Worm (Caenorhabditis elegans): Measurements from ENCODE around the gene npr-28.

- TF ChIP-seq elt-1 (tag; optimal IDR thresholded peaks at IDR 0.05) (no peak), egl-5 (tag; optimal IDR thresholded peaks at IDR 0.05) (no peak), ztf-11 (tag; optimal IDR thresholded peaks at IDR 0.05) (no peak), pqm-1 (tag; optimal IDR thresholded peaks at IDR 0.05) (no peak), fkh-10 (GFP tag; optimal IDR thresholded peaks at IDR 0.05) (no peak), nhr-28 (tag; optimal IDR thresholded peaks at IDR 0.05) (no peak), ama-1 (optimal IDR thresholded peaks at IDR 0.05) (no peak), skn-1 (tag; optimal IDR thresholded peaks at IDR 0.05) (no peak), snpc-4 (tag; optimal IDR thresholded peaks at IDR 0.05) (no peak), elt-3 (tag; optimal IDR thresholded peaks at IDR 0.05) (no peak), ztf-4 (tag; optimal IDR thresholded peaks at IDR 0.05) (no peak), nhr-25 (tag; optimal IDR thresholded peaks at IDR 0.05) (no peak)
Observed at ce11 chrX:8318950-8319349, 31.9 kb downstream of the npr-28 start, which contains the start of gene srh-11.

Data from whole organism, L3 larva.